Fruit fly (Drosophila melanogaster) whole organism, wandering third instar larva: ENCODE results near the gene CG15170.

Experiments
- Hr78 ChIP-seq: fragments of >200 bp; optimal IDR thresholded peaks from 2 replicates; lab custom pipeline; 2017; ENCODE audit warnings: missing biosample characterization, missing genetic modification characterization
- Myc ChIP-seq: fragments of >200 bp; optimal IDR thresholded peaks from 2 replicates; lab custom pipeline; 2017
- OdsH ChIP-seq: fragments of 200-800 bp; sonication (Bioruptor generic); optimal IDR thresholded peaks from 2 replicates; lab custom pipeline; 2016; ENCODE audit warnings: missing biosample characterization, mild to moderate bottlenecking, missing genetic modification characterization
- h ChIP-seq: fragments of 200-800 bp; sonication (Bioruptor generic); optimal IDR thresholded peaks from 3 replicates; lab custom pipeline; 2016; ENCODE audit warnings: missing biosample characterization, mild to moderate bottlenecking, missing genetic modification characterization
- psq ChIP-seq: fragments of 200-800 bp; sonication (Bioruptor generic); optimal IDR thresholded peaks from 3 replicates; lab custom pipeline; 2017; ENCODE audit warnings: missing biosample characterization, mild to moderate bottlenecking, missing genetic modification characterization, moderate library complexity
- rgr ChIP-seq: fragments of 200-800 bp; sonication (Bioruptor generic); optimal IDR thresholded peaks from 3 replicates; lab custom pipeline; 2016; ENCODE audit warnings: missing biosample characterization, mild to moderate bottlenecking, missing genetic modification characterization

- no peak for TF ChIP-seq psq
- no peak for TF ChIP-seq rgr (GFP tag; lab: Kevin White, UChicago)
- no peak for TF ChIP-seq OdsH (GFP tag; lab: Kevin White, UChicago)
- no peak for TF ChIP-seq h (GFP tag; lab: Kevin White, UChicago)
- TF ChIP-seq Hr78 (GFP tag; lab: Kevin White, UChicago) = no peak
- no peak for TF ChIP-seq Myc
Observed at dm6 chr2L:19019640-19020039, 29.6 kb upstream of the CG15170 start.
